Fruit fly (Drosophila melanogaster): ENCODE measurements around the gene CG7778.

CG7778 gene

dm6 chr2L:8371354-8371937 lies 25.0 kb downstream of the CG7778 start (continued):
- TF ChIP-seq Ets97D (GFP tag; optimal IDR thresholded peaks at IDR 0.05) (no peak), Hr39 (optimal IDR thresholded peaks at IDR 0.05) (no peak), H2.0 (GFP tag; IDR thresholded peaks at IDR 0.05) (no peak), Kr (GFP tag; optimal IDR thresholded peaks at IDR 0.05) (no peak), Lhr (GFP tag; optimal IDR thresholded peaks at IDR 0.05) (no peak), emc (GFP tag; optimal IDR thresholded peaks at IDR 0.05) (no peak), org-1 (GFP tag; optimal IDR thresholded peaks at IDR 0.05) (no peak), danr (GFP tag; IDR thresholded peaks at IDR 0.05) (no peak), dysf (GFP tag; IDR thresholded peaks at IDR 0.05) (0 out of 3 replicates have a peak, but pooled peaks have one; percentile 12), CG7786 (GFP tag; optimal IDR thresholded peaks at IDR 0.05) (no peak), CG18619 (GFP tag; optimal IDR thresholded peaks at IDR 0.05) (no peak), CG14050 (GFP tag; IDR thresholded peaks at IDR 0.05) (no peak), Chrac-16 (GFP tag; optimal IDR thresholded peaks at IDR 0.05) (no peak), Mad (GFP tag; optimal IDR thresholded peaks at IDR 0.05) (no peak), CG11695 (GFP tag; IDR thresholded peaks at IDR 0.05) (no peak), CG12744 (GFP tag; optimal IDR thresholded peaks at IDR 0.05) (no peak), NK7.1 (GFP tag; optimal IDR thresholded peaks at IDR 0.05) (no peak), CG12219 (GFP tag; optimal IDR thresholded peaks at IDR 0.05) (no peak), CG9797 (GFP tag; optimal IDR thresholded peaks at IDR 0.05) (no peak), yki (optimal IDR thresholded peaks at IDR 0.05) (no peak), Scr (GFP tag; IDR thresholded peaks at IDR 0.05; ENCODE audit: partially characterized antibody) (no peak), Opbp (GFP tag; IDR thresholded peaks at IDR 0.05; ENCODE audit: partially characterized antibody) (no peak), shn (GFP tag; optimal IDR thresholded peaks at IDR 0.05) (no peak), crp (GFP tag; optimal IDR thresholded peaks at IDR 0.05) (no peak), gt (GFP tag; IDR thresholded peaks at IDR 0.05) (no peak), lab (GFP tag; optimal IDR thresholded peaks at IDR 0.05) (no peak), Jarid2 (GFP tag; optimal IDR thresholded peaks at IDR 0.05) (no peak), HmgZ (tag; optimal IDR thresholded peaks at IDR 0.05) (no peak), CG7987 (GFP tag; optimal IDR thresholded peaks at IDR 0.05) (no peak), Hr51 (GFP tag; optimal IDR thresholded peaks at IDR 0.05) (peak in 1 of 2 experiments; percentile 52), Dref (GFP tag; IDR thresholded peaks at IDR 0.05) (no peak), CG4424 (GFP tag; optimal IDR thresholded peaks at IDR 0.05) (peak; percentile 22), tna (GFP tag; IDR thresholded peaks at IDR 0.05; ENCODE audit: partially characterized antibody) (no peak), CG3995 (GFP tag; optimal IDR thresholded peaks at IDR 0.05) (no peak), Drgx (GFP tag; IDR thresholded peaks at IDR 0.05) (peak; percentile 41; the same call in 1 of the 2 replicates), cwo (GFP tag; optimal IDR thresholded peaks at IDR 0.05) (no peak), CG3407 (GFP tag; optimal IDR thresholded peaks at IDR 0.05) (no peak), CG11696 (GFP tag; IDR thresholded peaks at IDR 0.05) (no peak), CG15696 (tag; optimal IDR thresholded peaks at IDR 0.05) (no peak), pnt (GFP tag; optimal IDR thresholded peaks at IDR 0.05) (no peak), CG11093 (GFP tag; IDR thresholded peaks at IDR 0.05) (no peak), CG6175 (GFP tag; IDR thresholded peaks at IDR 0.05) (no peak), h (optimal IDR thresholded peaks at IDR 0.05) (no peak), Gsc (GFP tag; IDR thresholded peaks at IDR 0.05) (no peak), slou (GFP tag; optimal IDR thresholded peaks at IDR 0.05) (no peak), B-H1 (GFP tag; IDR thresholded peaks at IDR 0.05) (no peak), CG1647 (GFP tag; optimal IDR thresholded peaks at IDR 0.05) (no peak), run (tag; optimal IDR thresholded peaks at IDR 0.05) (no peak), zen (tag; optimal IDR thresholded peaks at IDR 0.05) (no peak), CG18476 (GFP tag; optimal IDR thresholded peaks at IDR 0.05) (no peak), ftz-f1 (GFP tag; optimal IDR thresholded peaks at IDR 0.05) (no peak), ara (GFP tag; IDR thresholded peaks at IDR 0.05) (no peak)

All from whole organism, embryonic.